Worm (Caenorhabditis elegans) whole organism, late embryonic: ENCODE results near the gene twk-8.

Source experiments
- C08G9.2 ChIP-seq: sonication (generic microtip); optimal IDR thresholded peaks from 2 replicates; lab custom pipeline; 2016; ENCODE audit warnings: mild to moderate bottlenecking, missing genetic modification characterization, moderate library complexity, missing compliant biosample characterization
- ama-1 ChIP-seq: fragments of 150-350 bp; optimal IDR thresholded peaks from 2 replicates; lab custom pipeline; 2014
- hlh-6 ChIP-seq: sonication (generic microtip); optimal IDR thresholded peaks from 2 replicates; lab custom pipeline; 2016; ENCODE audit warnings: missing genotype, missing genetic modification characterization, missing compliant biosample characterization
- hlh-8 ChIP-seq: sonication (generic microtip); optimal IDR thresholded peaks from 2 replicates; lab custom pipeline; 2016; ENCODE audit warnings: missing genotype, missing genetic modification characterization, missing compliant biosample characterization
- nhr-11 ChIP-seq: fragments of 150-350 bp; optimal IDR thresholded peaks from 2 replicates; lab custom pipeline; 2014; ENCODE audit warnings: missing biosample characterization, missing genetic modification characterization
- pha-4 ChIP-seq: fragments of 150-350 bp; optimal IDR thresholded peaks from 2 replicates; lab custom pipeline; 2018; ENCODE audit warnings: missing biosample characterization, missing genetic modification reagents, missing genetic modification characterization
- pros-1 ChIP-seq: fragments of 150-350 bp; optimal IDR thresholded peaks from 2 replicates; lab custom pipeline; 2014; ENCODE audit warnings: missing biosample characterization, missing genetic modification reagents, missing genetic modification characterization

- TF ChIP-seq ama-1 (lab: Kevin White, UChicago), result no peak
- TF ChIP-seq pha-4, result no peak
- no peak for TF ChIP-seq hlh-8 (tag; lab: Kevin White, UChicago)
- no peak for TF ChIP-seq hlh-6 (tag; lab: Kevin White, UChicago)
- no peak for TF ChIP-seq nhr-11 (tag; lab: Kevin White, UChicago)
- no peak for TF ChIP-seq pros-1 (tag; lab: Kevin White, UChicago)
- TF ChIP-seq C08G9.2, result no peak
Measured at ce11 chrIV:9104071-9105016, 22.2 kb downstream of the twk-8 start, which contains the start of the genes C01F6.14 and fem-3.
